Fruit fly (Drosophila melanogaster): Measurements from ENCODE around the gene Flacc.

The Flacc gene

DNA sequence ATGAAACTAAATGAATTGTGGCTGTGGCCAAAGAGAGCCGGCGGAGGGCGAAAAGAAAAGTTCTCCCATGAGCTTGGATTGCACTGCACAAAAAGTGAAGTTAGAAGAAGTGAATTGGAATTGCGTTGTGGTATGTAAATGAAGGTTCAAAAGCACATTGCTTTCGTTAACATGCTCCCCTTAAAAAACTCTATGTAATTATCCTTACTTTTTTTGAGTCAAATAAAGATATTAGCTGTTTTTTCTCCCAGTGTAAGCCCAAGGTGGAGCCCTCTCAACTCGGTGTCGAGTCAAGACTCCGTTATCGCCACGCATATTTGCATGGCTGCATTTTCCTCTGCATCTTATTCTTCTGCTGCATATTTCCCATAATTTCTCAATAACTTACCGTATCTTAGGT lies 30.1 kb upstream of the Flacc start (continued):
- peak; percentile 69 for TF ChIP-seq Awh (GFP tag; IDR thresholded peaks at IDR 0.05)
- no peak for TF ChIP-seq fru (optimal IDR thresholded peaks at IDR 0.05)
- TF ChIP-seq ato (GFP tag; IDR thresholded peaks at IDR 0.05; ENCODE audit: partially characterized antibody), result no peak
- no peak for TF ChIP-seq CG9215 (GFP tag; IDR thresholded peaks at IDR 0.05)
- TF ChIP-seq ewg (GFP tag; optimal IDR thresholded peaks at IDR 0.05), result peak; percentile 41
- TF ChIP-seq gce (GFP tag; IDR thresholded peaks at IDR 0.05), result peak; percentile 50; the same call in 1 of the 3 replicates
- TF ChIP-seq CG34422 (GFP tag; IDR thresholded peaks at IDR 0.05), result 0 out of 3 replicates have a peak, but pooled peaks have one; percentile 26
- peak; percentile 6 for TF ChIP-seq CG10654 (GFP tag; optimal IDR thresholded peaks at IDR 0.05)
- peak; percentile 26 for TF ChIP-seq CG17802 (tag; optimal IDR thresholded peaks at IDR 0.05)
- no peak for TF ChIP-seq BtbVII (GFP tag; optimal IDR thresholded peaks at IDR 0.05)
- TF ChIP-seq CG10462 (GFP tag; optimal IDR thresholded peaks at IDR 0.05), result peak; percentile 21
- TF ChIP-seq sc (optimal IDR thresholded peaks at IDR 0.05), result no peak
- peak; percentile 40 for TF ChIP-seq sc (GFP tag; optimal IDR thresholded peaks at IDR 0.05)
- TF ChIP-seq BEAF-32 (GFP tag; optimal IDR thresholded peaks at IDR 0.05), result no peak
- TF ChIP-seq CG15601 (tag; optimal IDR thresholded peaks at IDR 0.05), result peak; percentile 59
- TF ChIP-seq CG13287 (GFP tag; IDR thresholded peaks at IDR 0.05; ENCODE audit: partially characterized antibody), result no peak
- TF ChIP-seq dmrt99B (tag; optimal IDR thresholded peaks at IDR 0.05), result peak; percentile 56
- peak; percentile 64 for TF ChIP-seq tin (GFP tag; optimal IDR thresholded peaks at IDR 0.05)
- TF ChIP-seq CrebB (tag; optimal IDR thresholded peaks at IDR 0.05), result no peak
- peak; percentile 44; the same call in 1 of the 2 replicates for TF ChIP-seq CG32767 (GFP tag; IDR thresholded peaks at IDR 0.05)
- TF ChIP-seq stc (GFP tag; IDR thresholded peaks at IDR 0.05), result peak; percentile 37
- peak; percentile 33 for TF ChIP-seq CG16815 (GFP tag; optimal IDR thresholded peaks at IDR 0.05)
- TF ChIP-seq lmd (GFP tag; IDR thresholded peaks at IDR 0.05), result peak; percentile 46; the same call in 1 of the 2 replicates
- TF ChIP-seq Mrtf (GFP tag; IDR thresholded peaks at IDR 0.05), result peak; percentile 41; the same call in 1 of the 3 replicates
- peak; percentile 25; the same call in 1 of the 2 replicates for TF ChIP-seq ap (GFP tag; IDR thresholded peaks at IDR 0.05)
- no peak for TF ChIP-seq Max (GFP tag; optimal IDR thresholded peaks at IDR 0.05)
- TF ChIP-seq zen2 (GFP tag; IDR thresholded peaks at IDR 0.05; ENCODE audit: partially characterized antibody), result no peak
- TF ChIP-seq CG10209 (GFP tag; optimal IDR thresholded peaks at IDR 0.05), result peak; percentile 47
- TF ChIP-seq maf-S (GFP tag; optimal IDR thresholded peaks at IDR 0.05), result no peak
- TF ChIP-seq D19A (tag; optimal IDR thresholded peaks at IDR 0.05), result peak; percentile 40
- TF ChIP-seq CG9797 (GFP tag; optimal IDR thresholded peaks at IDR 0.05), result no peak
- TF ChIP-seq jumu (GFP tag; optimal IDR thresholded peaks at IDR 0.05), result peak; percentile 39
- TF ChIP-seq slou (GFP tag; optimal IDR thresholded peaks at IDR 0.05), result no peak
- peak; percentile 56 for TF ChIP-seq az2 (GFP tag; optimal IDR thresholded peaks at IDR 0.05)
- peak; percentile 47 for TF ChIP-seq CG11247 (GFP tag; IDR thresholded peaks at IDR 0.05)
- TF ChIP-seq Sox100B (GFP tag; optimal IDR thresholded peaks at IDR 0.05), result peak; percentile 42
- TF ChIP-seq vnd (GFP tag; IDR thresholded peaks at IDR 0.05; ENCODE audit: partially characterized antibody), result no peak
- no peak for TF ChIP-seq knrl (GFP tag; IDR thresholded peaks at IDR 0.05; ENCODE audit: partially characterized antibody)
- TF ChIP-seq hkb (optimal IDR thresholded peaks at IDR 0.05), result no peak
- TF ChIP-seq hkb (GFP tag; IDR thresholded peaks at IDR 0.05), result peak; percentile 73
- no peak for TF ChIP-seq CG31388 (GFP tag; optimal IDR thresholded peaks at IDR 0.05)
- TF ChIP-seq CG7372 (GFP tag; IDR thresholded peaks at IDR 0.05), result 0 out of 2 replicates have a peak, but pooled peaks have one; percentile 10
- no peak for TF ChIP-seq Side (GFP tag; optimal IDR thresholded peaks at IDR 0.05)
- TF ChIP-seq Lim3 (GFP tag; IDR thresholded peaks at IDR 0.05), result no peak
- TF ChIP-seq CG1832 (GFP tag; optimal IDR thresholded peaks at IDR 0.05), result no peak
- peak; percentile 74 for TF ChIP-seq Blimp-1 (GFP tag; optimal IDR thresholded peaks at IDR 0.05)
- TF ChIP-seq Dfd (GFP tag; optimal IDR thresholded peaks at IDR 0.05), result no peak
- no peak for TF ChIP-seq CG4854 (GFP tag; optimal IDR thresholded peaks at IDR 0.05)
- TF ChIP-seq CG6689 (GFP tag; IDR thresholded peaks at IDR 0.05), result peak; percentile 71
- no peak for TF ChIP-seq CG8765 (GFP tag; IDR thresholded peaks at IDR 0.05)
- TF ChIP-seq ash1 (GFP tag; optimal IDR thresholded peaks at IDR 0.05), result no peak
- peak; percentile 66 for TF ChIP-seq Sox102F (GFP tag; optimal IDR thresholded peaks at IDR 0.05)
